Fruit fly (Drosophila melanogaster) whole organism, embryonic: ENCODE measurements around the gene Ppt1.

Experiments used
- Abd-B ChIP-seq: fragments of 200-800 bp; sonication (Bioruptor generic); optimal IDR thresholded peaks from 2 replicates; lab custom pipeline; 2018; ENCODE audit warnings: missing biosample characterization, mild to moderate bottlenecking, missing genetic modification characterization, moderate library complexity
- Asciz ChIP-seq: fragments of 200-800 bp; sonication (Bioruptor generic); optimal IDR thresholded peaks from 2 replicates; lab custom pipeline; 2017; ENCODE audit warnings: missing biosample characterization, mild to moderate bottlenecking, missing genetic modification characterization, missing genetic modification reagents
- C15 ChIP-seq: fragments of 200-800 bp; sonication (Bioruptor generic); IDR thresholded peaks from 3 replicates; pipeline ENCODE4 v1.3.6; 2022; ENCODE audit warnings: missing biosample characterization, missing genetic modification characterization
- CG10366 ChIP-seq: fragments of 200-800 bp; sonication (Bioruptor generic); IDR thresholded peaks from 2 replicates; pipeline ENCODE4 v1.3.6; 2022; ENCODE audit warnings: missing biosample characterization, missing genetic modification characterization
- CG11093 ChIP-seq: fragments of 200-800 bp; sonication (Bioruptor generic); IDR thresholded peaks from 3 replicates; pipeline ENCODE4 v1.3.6; 2022; ENCODE audit warnings: missing biosample characterization, missing genetic modification characterization
- CG11247 ChIP-seq: fragments of 200-800 bp; sonication (Bioruptor generic); IDR thresholded peaks from 2 replicates; pipeline ENCODE4 v1.3.6; 2022; ENCODE audit warnings: missing biosample characterization, missing genetic modification characterization
- CG12744 ChIP-seq: fragments of 200-800 bp; sonication (Bioruptor generic); optimal IDR thresholded peaks from 2 replicates; lab custom pipeline; 2016; ENCODE audit warnings: missing biosample characterization, missing genetic modification characterization
- CG13624 ChIP-seq: fragments of 200-800 bp; sonication (Bioruptor generic); optimal IDR thresholded peaks from 2 replicates; lab custom pipeline; 2016; ENCODE audit warnings: missing biosample characterization, missing genetic modification characterization
- CG2202 ChIP-seq: fragments of 200-800 bp; sonication (Bioruptor generic); optimal IDR thresholded peaks from 2 replicates; lab custom pipeline; 2018; ENCODE audit warnings: missing biosample characterization, mild to moderate bottlenecking, missing genetic modification characterization
- CG30020 ChIP-seq: fragments of 200-800 bp; optimal IDR thresholded peaks from 2 replicates; lab custom pipeline; 2019; ENCODE audit warnings: missing biosample characterization, mild to moderate bottlenecking, missing genetic modification characterization, moderate library complexity
- CG30431 ChIP-seq: fragments of 200-800 bp; sonication (Bioruptor generic); optimal IDR thresholded peaks from 2 replicates; lab custom pipeline; 2017; ENCODE audit warnings: missing biosample characterization, missing genetic modification characterization
- CG3838 ChIP-seq: fragments of 200-800 bp; sonication (Bioruptor generic); optimal IDR thresholded peaks from 3 replicates; lab custom pipeline; 2016; ENCODE audit warnings: missing biosample characterization, missing genetic modification characterization
- Chrac-16 ChIP-seq: fragments of 200-800 bp; sonication (Bioruptor generic); optimal IDR thresholded peaks from 3 replicates; lab custom pipeline; 2016; ENCODE audit warnings: missing biosample characterization, missing genetic modification characterization
- Deaf1 ChIP-seq: fragments of 200-800 bp; optimal IDR thresholded peaks from 3 replicates; lab custom pipeline; 2019; ENCODE audit warnings: missing biosample characterization, mild to moderate bottlenecking, missing genetic modification characterization, moderate library complexity
- Dll ChIP-seq: fragments of 200-800 bp; sonication (Bioruptor generic); IDR thresholded peaks from 4 replicates; pipeline ENCODE4 v1.3.6; 2022; ENCODE audit warnings: missing biosample characterization, missing genetic modification characterization; ENCODE audit not compliant: partially characterized antibody
- E2f1 ChIP-seq: fragments of 200-800 bp; sonication (Bioruptor generic); IDR thresholded peaks from 2 replicates; pipeline ENCODE4 v1.3.6; 2022; ENCODE audit warnings: missing biosample characterization, missing genetic modification characterization
- E2f2 ChIP-seq: fragments of 200-800 bp; sonication (Bioruptor generic); IDR thresholded peaks from 2 replicates; pipeline ENCODE4 v1.3.6; 2022; ENCODE audit warnings: missing biosample characterization, missing genetic modification characterization
- Elba2 ChIP-seq: fragments of 200-800 bp; sonication (Bioruptor generic); optimal IDR thresholded peaks from 3 replicates; lab custom pipeline; 2016; ENCODE audit warnings: missing biosample characterization, missing genetic modification characterization
- Ets97D ChIP-seq: fragments of 200-800 bp; sonication (Bioruptor generic); optimal IDR thresholded peaks from 3 replicates; lab custom pipeline; 2016; ENCODE audit warnings: missing biosample characterization, missing genetic modification characterization
- HLH4C ChIP-seq: fragments of 200-800 bp; sonication (Bioruptor generic); IDR thresholded peaks from 3 replicates; pipeline ENCODE4 v1.3.6; 2022; ENCODE audit warnings: missing biosample characterization, missing genetic modification characterization; ENCODE audit not compliant: partially characterized antibody
- Hand ChIP-seq: fragments of 200-800 bp; sonication (Bioruptor generic); optimal IDR thresholded peaks from 2 replicates; lab custom pipeline; 2017; ENCODE audit warnings: mild to moderate bottlenecking, missing biosample characterization, missing genetic modification reagents, missing genetic modification characterization
- Hmx ChIP-seq: fragments of 200-800 bp; sonication (Bioruptor generic); optimal IDR thresholded peaks from 2 replicates; lab custom pipeline; 2016; ENCODE audit warnings: missing biosample characterization, missing genetic modification characterization
- Hr3 ChIP-seq: fragments of 200-800 bp; sonication (Bioruptor generic); optimal IDR thresholded peaks from 3 replicates; lab custom pipeline; 2016; ENCODE audit warnings: missing biosample characterization, missing genetic modification characterization
- Hr39 ChIP-seq: fragments of >200 bp; optimal IDR thresholded peaks from 2 replicates; lab custom pipeline; 2017
- NC2α ChIP-seq: fragments of 200-800 bp; sonication (Bioruptor generic); optimal IDR thresholded peaks from 2 replicates; lab custom pipeline; 2016; ENCODE audit warnings: missing biosample characterization, missing genetic modification characterization
- Neu2 ChIP-seq: fragments of 200-800 bp; sonication (Bioruptor generic); optimal IDR thresholded peaks from 3 replicates; lab custom pipeline; 2016; ENCODE audit warnings: missing biosample characterization, missing genetic modification characterization, borderline replicate concordance
- Sin3A ChIP-seq: fragments of >200 bp; optimal IDR thresholded peaks from 2 replicates; lab custom pipeline; 2018
- Usf ChIP-seq: fragments of 200-800 bp; sonication (Bioruptor generic); optimal IDR thresholded peaks from 2 replicates; lab custom pipeline; 2017; ENCODE audit warnings: missing genotype, missing biosample characterization, missing genetic modification characterization
- abd-A ChIP-seq: fragments of 200-800 bp; sonication (Bioruptor generic); optimal IDR thresholded peaks from 3 replicates; lab custom pipeline; 2019; ENCODE audit warnings: missing biosample characterization, mild to moderate bottlenecking, missing genetic modification characterization, moderate library complexity
- ac ChIP-seq: fragments of 200-800 bp; sonication (Bioruptor generic); optimal IDR thresholded peaks from 3 replicates; lab custom pipeline; 2017; ENCODE audit warnings: missing biosample characterization, mild to moderate bottlenecking, missing genetic modification characterization
- aop ChIP-seq: fragments of 200-800 bp; sonication (Bioruptor generic); IDR thresholded peaks from 2 replicates; pipeline ENCODE4 v1.3.6; 2022; ENCODE audit warnings: missing biosample characterization, missing genetic modification characterization
- ci ChIP-seq: fragments of 200-800 bp; sonication (Bioruptor generic); IDR thresholded peaks from 3 replicates; pipeline ENCODE4 v1.3.6; 2022; ENCODE audit warnings: missing biosample characterization, missing genetic modification characterization
- corto ChIP-seq: fragments of 200-800 bp; sonication (Bioruptor generic); optimal IDR thresholded peaks from 2 replicates; lab custom pipeline; 2016; ENCODE audit warnings: missing biosample characterization, mild to moderate bottlenecking, missing genetic modification characterization, moderate library complexity
- dan ChIP-seq: fragments of 200-800 bp; sonication (Bioruptor generic); IDR thresholded peaks from 2 replicates; pipeline ENCODE4 v1.3.6; 2022; ENCODE audit warnings: missing biosample characterization, missing genetic modification characterization
- dm ChIP-seq: fragments of 200-800 bp; sonication (Bioruptor generic); optimal IDR thresholded peaks from 3 replicates; lab custom pipeline; 2016; ENCODE audit warnings: missing biosample characterization, missing genetic modification characterization
- eve ChIP-seq, 2 experiments: fragments of >200 bp; optimal IDR thresholded peaks; 2 replicates each; lab custom pipeline; 2017; ENCODE audit warnings: missing biosample characterization in 2 of 2, missing genetic modification characterization in 2 of 2
- fd64A ChIP-seq: fragments of 200-800 bp; sonication (Bioruptor generic); optimal IDR thresholded peaks from 3 replicates; lab custom pipeline; 2018; ENCODE audit warnings: missing biosample characterization, mild to moderate bottlenecking, missing genetic modification characterization
- gt ChIP-seq: fragments of 200-800 bp; sonication (Bioruptor generic); IDR thresholded peaks from 2 replicates; pipeline ENCODE4 v1.3.6; 2022; ENCODE audit warnings: missing biosample characterization, missing genetic modification characterization
- klu ChIP-seq: fragments of 200-800 bp; sonication (Bioruptor generic); IDR thresholded peaks from 2 replicates; pipeline ENCODE4 v1.3.6; 2022; ENCODE audit warnings: missing biosample characterization, missing genetic modification characterization
- lmd ChIP-seq: fragments of 200-800 bp; sonication (Bioruptor generic); IDR thresholded peaks from 2 replicates; pipeline ENCODE4 v1.3.6; 2022; ENCODE audit warnings: missing biosample characterization, missing genetic modification characterization
- maf-S ChIP-seq: fragments of 200-800 bp; sonication (Bioruptor generic); optimal IDR thresholded peaks from 2 replicates; lab custom pipeline; 2016; ENCODE audit warnings: missing biosample characterization, missing genetic modification characterization
- oc ChIP-seq: fragments of 200-800 bp; sonication (Bioruptor generic); optimal IDR thresholded peaks from 2 replicates; lab custom pipeline; 2018; ENCODE audit warnings: missing biosample characterization, mild to moderate bottlenecking, missing genetic modification characterization, moderate library complexity
- pho ChIP-seq: fragments of 200-800 bp; sonication (Bioruptor generic); optimal IDR thresholded peaks from 2 replicates; lab custom pipeline; 2016; ENCODE audit warnings: missing biosample characterization, missing genetic modification characterization
- pum ChIP-seq: fragments of 200-800 bp; sonication (Bioruptor generic); optimal IDR thresholded peaks from 2 replicates; lab custom pipeline; 2016; ENCODE audit warnings: missing biosample characterization, missing genetic modification characterization
- rib ChIP-seq: fragments of 200-800 bp; sonication (Bioruptor generic); IDR thresholded peaks from 2 replicates; pipeline ENCODE4 v1.3.6; 2022; ENCODE audit warnings: missing biosample characterization, missing genetic modification characterization
- sens ChIP-seq: fragments of 200-800 bp; sonication (Bioruptor generic); peaks from one replicate; lab custom pipeline; 2016; ENCODE audit warnings: missing biosample characterization, missing genetic modification characterization
- sim ChIP-seq: fragments of 200-800 bp; sonication (Bioruptor generic); IDR thresholded peaks from 2 replicates; pipeline ENCODE4 v1.3.6; 2022; ENCODE audit warnings: missing biosample characterization, missing genetic modification characterization
- sug ChIP-seq: fragments of 200-800 bp; optimal IDR thresholded peaks from 2 replicates; lab custom pipeline; 2019; ENCODE audit warnings: missing biosample characterization, mild to moderate bottlenecking, missing genetic modification characterization, moderate library complexity
- usp ChIP-seq: fragments of >200 bp; optimal IDR thresholded peaks from 2 replicates; lab custom pipeline; 2017; ENCODE audit warnings: missing biosample characterization, missing genetic modification characterization
- vvl ChIP-seq: fragments of 200-800 bp; sonication (Bioruptor generic); IDR thresholded peaks from 2 replicates; pipeline ENCODE4 v1.3.6; 2022; ENCODE audit warnings: missing biosample characterization, missing genetic modification characterization
- wdn ChIP-seq: fragments of 200-800 bp; sonication (Bioruptor generic); IDR thresholded peaks from 2 replicates; pipeline ENCODE4 v1.3.6; 2022; ENCODE audit warnings: missing biosample characterization, missing genetic modification characterization

The Ppt1 gene

dm6 chrX:8656550-8657431, 33.2 kb downstream of the Ppt1 start (continued):
- peak; percentile 96 for TF ChIP-seq sens
- TF ChIP-seq Abd-B (GFP tag; lab: Kevin White, UChicago) = peak; percentile 64
- peak; percentile 55; the same call in 1 of the 2 replicates for TF ChIP-seq CG10366 (GFP tag; lab: Robert Waterston, UW)
- TF ChIP-seq usp (GFP tag; lab: Kevin White, UChicago) = no peak
- TF ChIP-seq Usf (GFP tag; lab: Kevin White, UChicago) = peak; percentile 61
- TF ChIP-seq eve (GFP tag; optimal IDR thresholded peaks at IDR 0.05; lab: Kevin White, UChicago) = peak in 1 of 2 experiments; percentile 79
- TF ChIP-seq Chrac-16 = peak; percentile 77
- TF ChIP-seq NC2α = peak; percentile 44
- TF ChIP-seq Ets97D = peak; percentile 13
- TF ChIP-seq E2f1 (GFP tag; lab: Robert Waterston, UW) = peak; percentile 45; the same call in 1 of the 2 replicates
- TF ChIP-seq pho (GFP tag; lab: Kevin White, UChicago) = no peak
- no peak for TF ChIP-seq sug (tag; lab: Kevin White, UChicago)
- TF ChIP-seq Deaf1 (tag; lab: Kevin White, UChicago) = peak; percentile 4
- peak; percentile 44; the same call in 1 of the 2 replicates for TF ChIP-seq sim (GFP tag; lab: Robert Waterston, UW)
- TF ChIP-seq Hr3 = peak; percentile 50
- TF ChIP-seq corto (GFP tag; lab: Kevin White, UChicago) = no peak
- TF ChIP-seq C15 (GFP tag; lab: Robert Waterston, UW) = no peak
- no peak for TF ChIP-seq Hand (GFP tag; lab: Kevin White, UChicago)
- peak; percentile 52 for TF ChIP-seq fd64A (GFP tag; lab: Kevin White, UChicago)
- TF ChIP-seq CG2202 (tag; lab: Kevin White, UChicago) = peak; percentile 80
- TF ChIP-seq maf-S (GFP tag; lab: Kevin White, UChicago) = peak; percentile 66
- no peak for TF ChIP-seq abd-A (tag; lab: Kevin White, UChicago)
- TF ChIP-seq gt (GFP tag; lab: Robert Waterston, UW) = no peak
- TF ChIP-seq Neu2 = peak; percentile 34
- no peak for TF ChIP-seq Elba2 (GFP tag; lab: Kevin White, UChicago)
- TF ChIP-seq ci (GFP tag; lab: Robert Waterston, UW) = peak; percentile 82
- no peak for TF ChIP-seq Hr39 (lab: Kevin White, UChicago)
- TF ChIP-seq oc = peak; percentile 98
- no peak for TF ChIP-seq CG30020
- TF ChIP-seq CG30431 (GFP tag; lab: Kevin White, UChicago) = peak; percentile 83
- peak; percentile 58 for TF ChIP-seq dm (GFP tag; lab: Kevin White, UChicago)
- TF ChIP-seq CG13624 (GFP tag; lab: Kevin White, UChicago) = peak; percentile 36
- peak; percentile 63 for TF ChIP-seq lmd (GFP tag; lab: Robert Waterston, UW)
- TF ChIP-seq E2f2 (GFP tag; lab: Robert Waterston, UW) = peak; percentile 42; the same call in 1 of the 2 replicates
- TF ChIP-seq dan = peak; percentile 77
- TF ChIP-seq Asciz (GFP tag; lab: Kevin White, UChicago) = peak; percentile 57
- no peak for TF ChIP-seq Sin3A (lab: Kevin White, UChicago)
- no peak for TF ChIP-seq klu (GFP tag; lab: Robert Waterston, UW)
- TF ChIP-seq Dll (GFP tag; lab: Robert Waterston, UW) = no peak
- peak; percentile 2 for TF ChIP-seq CG12744 (GFP tag; lab: Kevin White, UChicago)
- TF ChIP-seq Hmx (GFP tag; lab: Kevin White, UChicago) = no peak
- TF ChIP-seq CG11247 (GFP tag; lab: Robert Waterston, UW) = peak; percentile 47; the same call in 1 of the 2 replicates
- TF ChIP-seq ac (GFP tag; lab: Kevin White, UChicago) = peak; percentile 71
- TF ChIP-seq CG3838 (GFP tag; lab: Kevin White, UChicago) = no peak
- TF ChIP-seq vvl (GFP tag; lab: Robert Waterston, UW) = peak; percentile 75
- TF ChIP-seq CG11093 (GFP tag; lab: Robert Waterston, UW) = peak; percentile 65; the same call in 2 of the 3 replicates
- TF ChIP-seq wdn (GFP tag; lab: Robert Waterston, UW) = no peak
- no peak for TF ChIP-seq HLH4C (GFP tag; lab: Robert Waterston, UW)
- no peak for TF ChIP-seq rib (GFP tag; lab: Robert Waterston, UW)
- TF ChIP-seq pum (GFP tag; lab: Kevin White, UChicago) = peak; percentile 82
- TF ChIP-seq aop (GFP tag; lab: Robert Waterston, UW) = no peak
